Worm (Caenorhabditis elegans): Measurements from ENCODE around the gene cyl-1.

ce11 chrV:11990511-11991127 lies 2.9 kb downstream of the cyl-1 start:
- no peak for TF ChIP-seq mep-1 (tag; optimal IDR thresholded peaks at IDR 0.05)
- no peak for TF ChIP-seq ceh-28 (tag; optimal IDR thresholded peaks at IDR 0.05)
- no peak for TF ChIP-seq F26F4.8 (GFP tag; conservative IDR thresholded peaks at IDR 0.05)
- peak; percentile 52 for TF ChIP-seq fkh-10 (GFP tag; optimal IDR thresholded peaks at IDR 0.05)
- TF ChIP-seq F44E2.7 (GFP tag; IDR thresholded peaks at IDR 0.05), result no peak
- TF ChIP-seq unc-39 (tag; optimal IDR thresholded peaks at IDR 0.05), result no peak
- TF ChIP-seq pqm-1 (tag; optimal IDR thresholded peaks at IDR 0.05), result no peak
- TF ChIP-seq dve-1 (tag; optimal IDR thresholded peaks at IDR 0.05; ENCODE audit: insufficient read depth), result peak; percentile 17

Measured in whole organism, L4 larva.